Worm (Caenorhabditis elegans): Measurements from ENCODE around the gene ZK402.2.

ce11 chrX:1450352-1450818 is 46.8 kb downstream of the ZK402.2 start, which contains the start of gene W05H7.1:
- no peak for TF ChIP-seq nhr-77 (tag; optimal IDR thresholded peaks at IDR 0.05)
- TF ChIP-seq ama-1 (optimal IDR thresholded peaks at IDR 0.05): no peak
- TF ChIP-seq nhr-28 (tag; optimal IDR thresholded peaks at IDR 0.05): no peak
- TF ChIP-seq hmg-11 (tag; optimal IDR thresholded peaks at IDR 0.05): peak; percentile 56
- TF ChIP-seq lin-15B (tag; optimal IDR thresholded peaks at IDR 0.05): peak; percentile 30
- TF ChIP-seq nhr-237 (tag; optimal IDR thresholded peaks at IDR 0.05): no peak
- no peak for TF ChIP-seq ceh-9 (tag; optimal IDR thresholded peaks at IDR 0.05)
- TF ChIP-seq unc-39 (tag; optimal IDR thresholded peaks at IDR 0.05): no peak

Measured in whole organism, L3 larva.